Worm (Caenorhabditis elegans): ENCODE results near the gene C47E12.14.

Gene C47E12.14

DNA sequence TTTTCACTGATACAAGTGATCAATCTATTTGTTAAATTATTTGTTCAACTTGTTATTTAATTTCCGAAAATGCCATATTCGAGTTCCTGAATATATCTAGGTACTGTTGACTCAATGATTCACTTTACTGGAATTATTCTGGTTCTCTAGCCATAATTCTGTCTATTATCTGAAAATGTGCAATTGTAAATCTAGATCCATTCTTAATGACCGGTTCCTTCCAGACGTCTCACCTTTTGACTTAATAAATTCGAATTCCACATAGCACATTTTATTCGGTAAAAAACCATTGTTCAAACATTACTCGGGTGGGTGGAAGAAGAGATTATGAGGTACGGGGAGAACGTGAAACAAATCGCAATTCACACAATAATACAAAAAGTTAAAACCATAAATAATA is 13.2 kb upstream of the C47E12.14 start:
- no peak for TF ChIP-seq ceh-40 (GFP tag; IDR thresholded peaks at IDR 0.05)
- TF ChIP-seq B0336.3 (GFP tag; IDR thresholded peaks at IDR 0.05) = peak; percentile 70
- TF ChIP-seq nhr-90 (tag; optimal IDR thresholded peaks at IDR 0.05) = no peak
- TF ChIP-seq lin-26 (GFP tag; IDR thresholded peaks at IDR 0.05) = no peak
- no peak for TF ChIP-seq dox-1 (GFP tag; IDR thresholded peaks at IDR 0.05)
- peak; percentile 41; the same call in 1 of the 2 replicates for TF ChIP-seq madf-6 (GFP tag; IDR thresholded peaks at IDR 0.05)
- no peak for TF ChIP-seq nfya-2 (GFP tag; IDR thresholded peaks at IDR 0.05)
- TF ChIP-seq nhr-120 (GFP tag; IDR thresholded peaks at IDR 0.05) = no peak
- no peak for TF ChIP-seq akir-1 (GFP tag; optimal IDR thresholded peaks at IDR 0.05)
- peak; percentile 57 for TF ChIP-seq hrde-1 (tag; optimal IDR thresholded peaks at IDR 0.05; ENCODE audit: borderline replicate concordance)
- TF ChIP-seq chd-7 (tag; optimal IDR thresholded peaks at IDR 0.05) = no peak
- TF ChIP-seq hmg-1.2 (GFP tag; IDR thresholded peaks at IDR 0.05) = peak; percentile 9; the same call in 1 of the 2 replicates
- TF ChIP-seq ztf-18 (tag; optimal IDR thresholded peaks at IDR 0.05) = no peak
- no peak for TF ChIP-seq F57A8.1 (GFP tag; optimal IDR thresholded peaks at IDR 0.05)
- TF ChIP-seq ama-1 (optimal IDR thresholded peaks at IDR 0.05) = no peak
- peak in 1 of 2 experiments; percentile 23 for TF ChIP-seq ama-1 (GFP tag; optimal IDR thresholded peaks at IDR 0.05)
- no peak for TF ChIP-seq dpff-1 (tag; optimal IDR thresholded peaks at IDR 0.05)
- TF ChIP-seq nfya-1 (tag; optimal IDR thresholded peaks at IDR 0.05; ENCODE audit: borderline replicate concordance, insufficient read depth) = no peak
- no peak for TF ChIP-seq fkh-3 (tag; optimal IDR thresholded peaks at IDR 0.05)
- TF ChIP-seq tlf-1 (GFP tag; optimal IDR thresholded peaks at IDR 0.05) = peak; percentile 36
- no peak for TF ChIP-seq B0035.1 (tag; optimal IDR thresholded peaks at IDR 0.05)
- TF ChIP-seq hlh-26 (GFP tag; conservative IDR thresholded peaks at IDR 0.05) = no peak
- TF ChIP-seq zfh-2 (GFP tag; conservative IDR thresholded peaks at IDR 0.05) = no peak
- no peak for TF ChIP-seq ceh-58 (GFP tag; IDR thresholded peaks at IDR 0.05)
- TF ChIP-seq lsy-27 (tag; optimal IDR thresholded peaks at IDR 0.05; ENCODE audit: borderline replicate concordance, insufficient read depth) = no peak
- TF ChIP-seq C06A6.2 (GFP tag; conservative IDR thresholded peaks at IDR 0.05) = no peak
- TF ChIP-seq snpc-3.4 (tag; optimal IDR thresholded peaks at IDR 0.05) = no peak
- TF ChIP-seq nfyb-1 (GFP tag; IDR thresholded peaks at IDR 0.05) = peak; percentile 37; the same call in 1 of the 2 replicates
- no peak for TF ChIP-seq F10E7.11 (tag; optimal IDR thresholded peaks at IDR 0.05)
- TF ChIP-seq tbp1 (GFP tag; optimal IDR thresholded peaks at IDR 0.05) = peak; percentile 10
- TF ChIP-seq F33H1.4 (GFP tag; IDR thresholded peaks at IDR 0.05) = no peak
- no peak for TF ChIP-seq repo-1 (tag; optimal IDR thresholded peaks at IDR 0.05)
- no peak for TF ChIP-seq ztf-6 (GFP tag; IDR thresholded peaks at IDR 0.05)
- no peak for TF ChIP-seq let-526 (GFP tag; IDR thresholded peaks at IDR 0.05)
- no peak for TF ChIP-seq ZK185.1 (tag; optimal IDR thresholded peaks at IDR 0.05; ENCODE audit: poor library complexity, severe bottlenecking)
- no peak for TF ChIP-seq attf-5 (GFP tag; optimal IDR thresholded peaks at IDR 0.05)
- TF ChIP-seq ceh-91 (GFP tag; IDR thresholded peaks at IDR 0.05) = 0 out of 2 replicates have a peak, but pooled peaks have one; percentile 9
- TF ChIP-seq aptf-2 (GFP tag; conservative IDR thresholded peaks at IDR 0.05) = no peak
- peak; percentile 52; the same call in 1 of the 2 replicates for TF ChIP-seq madf-3 (GFP tag; IDR thresholded peaks at IDR 0.05)
- TF ChIP-seq hsf-1 (GFP tag; IDR thresholded peaks at IDR 0.05) = no peak
- no peak for TF ChIP-seq F37B4.10 (GFP tag; IDR thresholded peaks at IDR 0.05)
- peak; percentile 43 for TF ChIP-seq him-1 (tag; optimal IDR thresholded peaks at IDR 0.05)
- no peak for TF ChIP-seq snpc-1.3 (tag; optimal IDR thresholded peaks at IDR 0.05; ENCODE audit: insufficient read depth)
- no peak for TF ChIP-seq F22D6.2 (tag; optimal IDR thresholded peaks at IDR 0.05)
- peak; percentile 10; the same call in 1 of the 2 replicates for TF ChIP-seq ceh-100 (GFP tag; IDR thresholded peaks at IDR 0.05)
- TF ChIP-seq lin-54 (GFP tag; optimal IDR thresholded peaks at IDR 0.05) = peak; percentile 5
- no peak for TF ChIP-seq D2030.7 (GFP tag; IDR thresholded peaks at IDR 0.05)
- no peak for TF ChIP-seq hmg-20 (GFP tag; IDR thresholded peaks at IDR 0.05)

Measured in whole organism, young adult.